Worm (Caenorhabditis elegans) whole organism, young adult: ENCODE results near the gene C43D7.4.

Experiments
- B0261.1 ChIP-seq: sonication (generic microtip); optimal IDR thresholded peaks from 2 replicates; lab custom pipeline; 2016; ENCODE audit warnings: mild to moderate bottlenecking, missing genetic modification characterization, moderate library complexity, missing compliant biosample characterization
- D2030.7 ChIP-seq: fragments of 200-800 bp; sonication (Bioruptor generic); IDR thresholded peaks from 2 replicates; pipeline ENCODE4 v1.3.6; 2022; ENCODE audit warnings: missing genetic modification reagents, missing genetic modification characterization, missing compliant biosample characterization
- F37B4.10 ChIP-seq: fragments of 200-800 bp; sonication (Bioruptor generic); IDR thresholded peaks from 2 replicates; pipeline ENCODE4 v1.3.6; 2022; ENCODE audit warnings: missing genetic modification characterization, missing compliant biosample characterization
- F39B2.1 ChIP-seq: fragments of 200-800 bp; sonication (Bioruptor generic); IDR thresholded peaks from 2 replicates; pipeline ENCODE4 v1.3.6; 2022; ENCODE audit warnings: missing genetic modification reagents, missing genetic modification characterization, missing compliant biosample characterization
- F49E8.2 ChIP-seq: sonication (generic microtip); optimal IDR thresholded peaks from 3 replicates; lab custom pipeline; 2017; ENCODE audit warnings: missing genetic modification characterization, mild to moderate bottlenecking, missing compliant biosample characterization, antibody characterized with exemption, moderate library complexity; ENCODE audit not compliant: insufficient read depth
- F52B5.7 ChIP-seq: sonication (generic microtip); optimal IDR thresholded peaks from 2 replicates; lab custom pipeline; 2016; ENCODE audit warnings: mild to moderate bottlenecking, missing genetic modification characterization, missing compliant biosample characterization
- F55B11.4 ChIP-seq: sonication (generic microtip); optimal IDR thresholded peaks from 2 replicates; lab custom pipeline; 2016; ENCODE audit warnings: missing compliant biosample characterization, missing genetic modification characterization, borderline replicate concordance; ENCODE audit not compliant: insufficient read depth
- T07F8.4 ChIP-seq: sonication (generic microtip); optimal IDR thresholded peaks from 2 replicates; lab custom pipeline; 2016; ENCODE audit warnings: mild to moderate bottlenecking, missing genetic modification characterization, moderate library complexity, missing compliant biosample characterization
- T26A5.8 ChIP-seq: sonication (generic microtip); optimal IDR thresholded peaks from 2 replicates; lab custom pipeline; 2016; ENCODE audit warnings: missing genetic modification characterization, missing compliant biosample characterization
- akir-1 ChIP-seq: fragments of 200-800 bp; sonication (Bioruptor generic); optimal IDR thresholded peaks from 2 replicates; lab custom pipeline; 2018; ENCODE audit warnings: mild to moderate bottlenecking, missing genetic modification characterization, moderate library complexity, missing compliant biosample characterization
- ama-1 ChIP-seq, 3 experiments: fragments of 150-350 bp in 1 of 3; sonication (generic microtip) in 2 of 3; optimal IDR thresholded peaks; 2 replicates each; lab custom pipeline; 2014 to 2018; ENCODE audit warnings: missing biosample characterization in 2 of 3, missing genetic modification characterization in 2 of 3, missing genetic modification reagents in 2 of 3
- athp-1 ChIP-seq: sonication (generic microtip); optimal IDR thresholded peaks from 2 replicates; lab custom pipeline; 2017; ENCODE audit warnings: mild to moderate bottlenecking, missing genetic modification characterization, missing compliant biosample characterization
- ccch-3 ChIP-seq: fragments of 200-800 bp; sonication (Bioruptor generic); optimal IDR thresholded peaks from 2 replicates; lab custom pipeline; 2018; ENCODE audit warnings: mild to moderate bottlenecking, missing genetic modification characterization, missing compliant biosample characterization
- ceh-79 ChIP-seq: sonication (generic microtip); optimal IDR thresholded peaks from 2 replicates; lab custom pipeline; 2017; ENCODE audit warnings: mild to moderate bottlenecking, missing genetic modification characterization, missing compliant biosample characterization
- chd-7 ChIP-seq: sonication (generic microtip); optimal IDR thresholded peaks from 2 replicates; lab custom pipeline; 2016; ENCODE audit warnings: mild to moderate bottlenecking, missing genetic modification characterization, moderate library complexity, missing compliant biosample characterization
- die-1 ChIP-seq: sonication (generic microtip); optimal IDR thresholded peaks from 2 replicates; lab custom pipeline; 2016; ENCODE audit warnings: missing genotype, mild to moderate bottlenecking, missing genetic modification characterization, missing compliant biosample characterization
- dox-1 ChIP-seq: fragments of 200-800 bp; sonication (Bioruptor generic); IDR thresholded peaks from 2 replicates; pipeline ENCODE4 v1.3.6; 2022; ENCODE audit warnings: missing genetic modification reagents, missing genetic modification characterization, missing compliant biosample characterization
- efl-1 ChIP-seq: fragments of 150-350 bp; optimal IDR thresholded peaks from 2 replicates; lab custom pipeline; 2014; ENCODE audit warnings: missing biosample characterization, missing genetic modification reagents, missing genetic modification characterization
- gei-17 ChIP-seq: fragments of 200-800 bp; sonication (Bioruptor generic); optimal IDR thresholded peaks from 2 replicates; lab custom pipeline; 2018; ENCODE audit warnings: mild to moderate bottlenecking, missing genetic modification characterization, missing compliant biosample characterization
- hlh-26 ChIP-seq: fragments of 200-800 bp; sonication (Bioruptor generic); conservative IDR thresholded peaks from 2 replicates; pipeline ENCODE4 v1.3.6; 2022; ENCODE audit warnings: missing genetic modification reagents, missing genetic modification characterization, missing compliant biosample characterization
- hmg-1.2 ChIP-seq: fragments of 200-800 bp; sonication (Bioruptor generic); IDR thresholded peaks from 2 replicates; pipeline ENCODE4 v1.3.6; 2022; ENCODE audit warnings: missing genetic modification reagents, missing genetic modification characterization, missing compliant biosample characterization
- hsf-1 ChIP-seq: fragments of 200-800 bp; sonication (Bioruptor generic); IDR thresholded peaks from 2 replicates; pipeline ENCODE4 v1.3.6; 2022; ENCODE audit warnings: missing genetic modification reagents, missing genetic modification characterization, missing compliant biosample characterization
- let-526 ChIP-seq: fragments of 200-800 bp; sonication (Bioruptor generic); IDR thresholded peaks from 2 replicates; pipeline ENCODE4 v1.3.6; 2022; ENCODE audit warnings: missing genetic modification reagents, missing genetic modification characterization, missing compliant biosample characterization
- let-607 ChIP-seq, 2 experiments: fragments of 200-800 bp in 1 of 2; sonication (Bioruptor generic) in 1 of 2; sonication (generic microtip) in 1 of 2; optimal IDR thresholded peaks; 2 replicates each; lab custom pipeline; 2016 to 2018; ENCODE audit warnings: mild to moderate bottlenecking in 2 of 2, missing compliant biosample characterization in 2 of 2, missing genetic modification characterization in 2 of 2, moderate library complexity in 2 of 2, missing genotype in 1 of 2
- lin-26 ChIP-seq: fragments of 200-800 bp; sonication (Bioruptor generic); IDR thresholded peaks from 2 replicates; pipeline ENCODE4 v1.3.6; 2022; ENCODE audit warnings: missing genetic modification reagents, missing genetic modification characterization, missing compliant biosample characterization
- lsy-27 ChIP-seq: sonication (generic microtip); optimal IDR thresholded peaks from 2 replicates; lab custom pipeline; 2017; ENCODE audit warnings: missing genetic modification characterization, mild to moderate bottlenecking, missing compliant biosample characterization, antibody characterized with exemption, missing genotype, borderline replicate concordance; ENCODE audit not compliant: insufficient read depth
- mel-28 ChIP-seq: sonication (generic microtip); optimal IDR thresholded peaks from 2 replicates; lab custom pipeline; 2016; ENCODE audit warnings: borderline replicate concordance, mild to moderate bottlenecking, missing genetic modification characterization, missing compliant biosample characterization
- nfya-2 ChIP-seq: fragments of 200-800 bp; sonication (Bioruptor generic); IDR thresholded peaks from 2 replicates; pipeline ENCODE4 v1.3.6; 2022; ENCODE audit warnings: missing genetic modification reagents, missing genetic modification characterization, missing compliant biosample characterization
- nfyb-1 ChIP-seq: fragments of 200-800 bp; sonication (Bioruptor generic); IDR thresholded peaks from 2 replicates; pipeline ENCODE4 v1.3.6; 2022; ENCODE audit warnings: missing genetic modification reagents, missing genetic modification characterization, missing compliant biosample characterization
- nhr-27 ChIP-seq: fragments of 200-800 bp; sonication (Bioruptor generic); optimal IDR thresholded peaks from 2 replicates; lab custom pipeline; 2018; ENCODE audit warnings: mild to moderate bottlenecking, missing genetic modification characterization, moderate library complexity, missing compliant biosample characterization
- nhr-80 ChIP-seq: sonication (generic microtip); optimal IDR thresholded peaks from 2 replicates; lab custom pipeline; 2016; ENCODE audit warnings: missing genetic modification characterization, missing compliant biosample characterization
- pha-4 ChIP-seq: fragments of 150-350 bp; sonication (generic microtip); optimal IDR thresholded peaks from 2 replicates; lab custom pipeline; 2014; ENCODE audit warnings: missing biosample characterization, missing genetic modification reagents, missing genetic modification characterization
- rpc-1 ChIP-seq, 2 experiments: fragments of 150-350 bp in 1 of 2; sonication (generic microtip) in 1 of 2; optimal IDR thresholded peaks; 2 replicates each; lab custom pipeline; 2014 to 2018; ENCODE audit warnings: missing biosample characterization in 1 of 2, missing genetic modification characterization in 1 of 2, missing genetic modification reagents in 1 of 2, missing genotype in 1 of 2
- snpc-1.1 ChIP-seq: sonication (generic microtip); optimal IDR thresholded peaks from 2 replicates; lab custom pipeline; 2017; ENCODE audit warnings: missing genetic modification characterization, mild to moderate bottlenecking, missing compliant biosample characterization, antibody characterized with exemption, moderate library complexity, missing genotype, missing genetic modification reagents; ENCODE audit not compliant: insufficient read depth
- tbx-9 ChIP-seq: sonication (generic microtip); optimal IDR thresholded peaks from 2 replicates; lab custom pipeline; 2016; ENCODE audit warnings: borderline replicate concordance, missing genetic modification characterization, inconsistent platforms, missing compliant biosample characterization
- zfh-2 ChIP-seq: fragments of 200-800 bp; sonication (Bioruptor generic); conservative IDR thresholded peaks from 2 replicates; pipeline ENCODE4 v1.3.6; 2022; ENCODE audit warnings: missing genetic modification reagents, missing genetic modification characterization, missing compliant biosample characterization
- zim-3 ChIP-seq: sonication (generic microtip); optimal IDR thresholded peaks from 2 replicates; lab custom pipeline; 2017; ENCODE audit warnings: mild to moderate bottlenecking, missing genetic modification characterization, moderate library complexity, missing compliant biosample characterization

C43D7.4 gene

ce11 chrV:19296723-19297122 lies 25.6 kb downstream of the C43D7.4 start, which contains the start of gene F55C9.6:
F55C9.6 (minus strand) TSS chrV:19296823.
- TF ChIP-seq ceh-79 (no peak), ccch-3 (no peak), ama-1 (optimal IDR thresholded peaks at IDR 0.05; lab: Kevin White, UChicago) (no peak), ama-1 (GFP tag; optimal IDR thresholded peaks at IDR 0.05; lab: Kevin White, UChicago) (no peak), pha-4 (tag; lab: Kevin White, UChicago) (no peak), F55B11.4 (no peak), F49E8.2 (tag; lab: Kevin White, UChicago) (no peak), zfh-2 (GFP tag; lab: Robert Waterston, UW) (no peak), let-526 (GFP tag; lab: Robert Waterston, UW) (no peak), dox-1 (GFP tag; lab: Robert Waterston, UW) (no peak), hsf-1 (GFP tag; lab: Robert Waterston, UW) (no peak), gei-17 (GFP tag; lab: Kevin White, UChicago) (no peak), F39B2.1 (GFP tag; lab: Robert Waterston, UW) (no peak), akir-1 (GFP tag; lab: Kevin White, UChicago) (no peak), B0261.1 (tag; lab: Kevin White, UChicago) (no peak), chd-7 (tag; lab: Kevin White, UChicago) (no peak)

ce11 chrV:19293025-19293424 lies 29.3 kb downstream of the C43D7.4 start, which contains the start of gene F55C9.5:
F55C9.5 (minus strand) TSS chrV:19293125.
- TF ChIP-seq F37B4.10 (GFP tag; lab: Robert Waterston, UW), result no peak
- TF ChIP-seq hlh-26 (GFP tag; lab: Robert Waterston, UW), result no peak
- no peak for TF ChIP-seq let-607 (tag; optimal IDR thresholded peaks at IDR 0.05; lab: Kevin White, UChicago)
- no peak for TF ChIP-seq zim-3 (tag; lab: Kevin White, UChicago)
- no peak for TF ChIP-seq snpc-1.1 (tag; lab: Kevin White, UChicago)
- peak; percentile 12 for TF ChIP-seq rpc-1 (optimal IDR thresholded peaks at IDR 0.05; lab: Kevin White, UChicago)
- TF ChIP-seq rpc-1 (tag; optimal IDR thresholded peaks at IDR 0.05; lab: Kevin White, UChicago), result no peak
- no peak for TF ChIP-seq ccch-3
- TF ChIP-seq hsf-1 (GFP tag; lab: Robert Waterston, UW), result peak; percentile 81
- no peak for TF ChIP-seq nfya-2
- no peak for TF ChIP-seq tbx-9 (tag; lab: Kevin White, UChicago)
- no peak for TF ChIP-seq B0261.1 (tag; lab: Kevin White, UChicago)

ce11 chrV:19288073-19288805 lies 34.0 kb downstream of the C43D7.4 start, which contains the start of the genes F55C9.3 and fbxb-57:
F55C9.3 (minus strand) TSS chrV:19288173.
fbxb-57 (plus strand) TSS chrV:19288755.
- TF ChIP-seq D2030.7 (GFP tag; lab: Robert Waterston, UW) (no peak), T07F8.4 (tag; lab: Kevin White, UChicago) (no peak), lin-26 (GFP tag; lab: Robert Waterston, UW) (no peak), nhr-27 (tag; lab: Kevin White, UChicago) (no peak), nfyb-1 (no peak), F52B5.7 (no peak), nhr-80 (tag; lab: Kevin White, UChicago) (no peak), athp-1 (tag; lab: Kevin White, UChicago) (no peak), hmg-1.2 (GFP tag; lab: Robert Waterston, UW) (no peak), akir-1 (GFP tag; lab: Kevin White, UChicago) (no peak), let-607 (tag; optimal IDR thresholded peaks at IDR 0.05; lab: Kevin White, UChicago) (no peak), zim-3 (tag; lab: Kevin White, UChicago) (no peak), T26A5.8 (tag; lab: Kevin White, UChicago) (no peak), efl-1 (no peak), lsy-27 (tag; lab: Kevin White, UChicago) (no peak), mel-28 (no peak), gei-17 (GFP tag; lab: Kevin White, UChicago) (no peak), die-1 (no peak)
